Fruit fly (Drosophila melanogaster) whole organism, embryonic: ENCODE data around the gene cass.

ENCODE experiments used
- CG12155 ChIP-seq: fragments of 200-800 bp; sonication (Bioruptor generic); optimal IDR thresholded peaks from 3 replicates; lab custom pipeline; 2016; ENCODE audit warnings: missing biosample characterization, missing genetic modification characterization
- CG13424 ChIP-seq: fragments of 200-800 bp; sonication (Bioruptor generic); optimal IDR thresholded peaks from 2 replicates; lab custom pipeline; 2019; ENCODE audit warnings: missing biosample characterization, mild to moderate bottlenecking, missing genetic modification characterization, moderate library complexity
- CG14441 ChIP-seq: fragments of 200-800 bp; sonication (Bioruptor generic); IDR thresholded peaks from 2 replicates; pipeline ENCODE4 v1.3.6; 2022; ENCODE audit warnings: missing biosample characterization, missing genetic modification characterization
- CG34376 ChIP-seq: fragments of 200-800 bp; sonication (Bioruptor generic); optimal IDR thresholded peaks from 2 replicates; lab custom pipeline; 2018; ENCODE audit warnings: missing biosample characterization, mild to moderate bottlenecking, missing genetic modification characterization
- GATAe ChIP-seq: fragments of 200-800 bp; sonication (Bioruptor generic); conservative IDR thresholded peaks from 2 replicates; pipeline ENCODE4 v1.3.6; 2022; ENCODE audit warnings: missing biosample characterization, missing genetic modification characterization
- br ChIP-seq: fragments of >200 bp; optimal IDR thresholded peaks from 2 replicates; lab custom pipeline; 2017
- prd ChIP-seq, 3 experiments: fragments of >200 bp in 2 of 3; fragments of 200-800 bp in 1 of 3; sonication (Bioruptor generic) in 1 of 3; optimal IDR thresholded peaks in 2 of 3; IDR thresholded peaks in 1 of 3; 2 replicates in 2 of 3; 3 replicates in 1 of 3; pipeline versions ENCODE4 v1.3.6 to Lab custom; 2017 to 2022; ENCODE audit warnings: missing biosample characterization in 1 of 3, missing genetic modification characterization in 1 of 3
- sd ChIP-seq: fragments of 200-800 bp; sonication (Bioruptor generic); optimal IDR thresholded peaks from 3 replicates; lab custom pipeline; 2018; ENCODE audit warnings: missing biosample characterization, mild to moderate bottlenecking, missing genetic modification characterization, moderate library complexity
- usp ChIP-seq: fragments of >200 bp; optimal IDR thresholded peaks from 2 replicates; lab custom pipeline; 2017; ENCODE audit warnings: missing biosample characterization, missing genetic modification characterization

DNA sequence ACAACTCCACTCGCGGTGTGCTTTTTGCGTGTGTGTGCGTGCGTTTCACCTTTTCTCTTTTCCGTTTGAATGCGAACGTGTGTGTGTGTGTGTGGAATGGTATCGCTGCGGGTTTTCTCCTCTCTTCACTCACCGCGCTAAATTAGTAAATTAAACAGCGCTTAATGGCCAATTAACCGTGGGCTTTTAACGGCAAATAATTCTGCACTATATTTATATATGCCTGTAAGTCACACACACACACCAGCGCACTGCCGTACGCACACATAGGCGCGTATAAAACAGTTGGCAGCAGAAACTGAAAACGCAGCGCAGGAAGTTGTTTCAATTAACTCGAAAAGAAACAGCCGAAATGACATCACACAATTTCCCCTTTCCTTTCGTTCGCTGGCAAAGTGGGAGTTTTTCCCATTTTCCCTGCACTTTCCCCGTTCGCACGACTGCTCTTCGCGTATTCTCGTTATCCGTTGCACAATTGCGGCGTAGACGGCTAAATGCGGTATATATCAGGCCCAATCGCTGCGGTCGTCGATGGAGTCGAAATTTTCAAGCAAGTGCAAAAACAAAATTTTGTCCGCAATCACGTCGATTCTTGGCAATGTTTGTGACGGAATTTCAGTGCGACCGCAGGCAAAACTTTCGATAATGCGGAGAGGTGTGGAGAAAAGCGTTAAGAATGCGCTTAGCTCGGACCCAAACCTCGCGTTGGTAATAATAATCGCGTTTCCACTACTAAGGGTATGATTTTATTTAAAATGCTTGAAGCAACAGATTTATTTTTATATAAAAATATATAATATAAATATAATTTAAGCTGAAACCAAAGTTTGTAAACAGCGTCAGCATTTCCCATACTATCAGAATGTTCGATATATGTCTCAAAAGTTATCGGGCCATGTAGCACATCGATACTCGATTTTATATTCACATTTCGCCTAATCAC lies 4.8 kb downstream of the cass start, which contains the start of gene BicD:
- TF ChIP-seq CG34376 (GFP tag; lab: Kevin White, UChicago), result peak; percentile 28
- no peak for TF ChIP-seq CG14441
- peak; percentile 98 for TF ChIP-seq sd (tag; lab: Kevin White, UChicago)
- no peak for TF ChIP-seq usp (GFP tag; lab: Kevin White, UChicago)
- peak; percentile 4 for TF ChIP-seq CG13424 (tag; lab: Kevin White, UChicago)
- no peak for TF ChIP-seq GATAe
- no peak for TF ChIP-seq CG12155 (GFP tag; lab: Kevin White, UChicago)
- TF ChIP-seq br (lab: Kevin White, UChicago), result no peak
- no peak for TF ChIP-seq prd (optimal IDR thresholded peaks at IDR 0.05; lab: Kevin White, UChicago)
- no peak for TF ChIP-seq prd (GFP tag; IDR thresholded peaks at IDR 0.05; lab: Robert Waterston, UW)
